Worm (Caenorhabditis elegans) whole organism, L2 larva: Measurements from ENCODE around the gene C39E9.8.

Experiments used
- nhr-77 ChIP-seq: fragments of 150-350 bp; optimal IDR thresholded peaks from 2 replicates; lab custom pipeline; 2014; ENCODE audit warnings: missing biosample characterization, missing genetic modification characterization
- ztf-11 ChIP-seq: sonication (generic microtip); optimal IDR thresholded peaks from 2 replicates; lab custom pipeline; 2017; ENCODE audit warnings: missing biosample characterization, missing genetic modification characterization

- TF ChIP-seq nhr-77 (tag; lab: Kevin White, UChicago): no peak
- TF ChIP-seq ztf-11 (tag; lab: Kevin White, UChicago): no peak
Observed at ce11 chrIV:13078342-13078741, 904 bp upstream of the C39E9.8 start.
